Worm (Caenorhabditis elegans) whole organism, L1 larva: ENCODE data around the gene Y94H6A.2.
A peak's percentile ranks its signal among the peaks of the same experiment; 100 is the strongest.
"Not testable (repeated sequence)": the region's sequence is repeated elsewhere in the genome, so short reads cannot be mapped to it uniquely, and the experiment has no call there.

Experiments used
- C04F5.9 ChIP-seq: sonication (generic microtip); optimal IDR thresholded peaks from 2 replicates; lab custom pipeline; 2016; ENCODE audit warnings: missing genetic modification characterization, missing compliant biosample characterization
- C16A3.4 ChIP-seq: fragments of 150-350 bp; optimal IDR thresholded peaks from 2 replicates; lab custom pipeline; 2014; ENCODE audit warnings: missing biosample characterization, missing genetic modification characterization
- C34B4.2 ChIP-seq: sonication (generic microtip); optimal IDR thresholded peaks from 2 replicates; lab custom pipeline; 2017; ENCODE audit warnings: mild to moderate bottlenecking, missing genetic modification characterization, missing compliant biosample characterization
- Y116A8C.19 ChIP-seq: sonication (generic microtip); optimal IDR thresholded peaks from 2 replicates; lab custom pipeline; 2016; ENCODE audit warnings: missing compliant biosample characterization, missing genetic modification characterization, borderline replicate concordance
- alr-1 ChIP-seq: fragments of 200-800 bp; sonication (Bioruptor generic); optimal IDR thresholded peaks from 2 replicates; lab custom pipeline; 2018; ENCODE audit warnings: borderline replicate concordance, mild to moderate bottlenecking, missing genetic modification characterization, missing compliant biosample characterization
- aly-2 ChIP-seq: fragments of 150-350 bp; optimal IDR thresholded peaks from 2 replicates; lab custom pipeline; 2014; ENCODE audit warnings: missing biosample characterization, missing genetic modification characterization
- blmp-1 ChIP-seq: fragments of 150-350 bp; optimal IDR thresholded peaks from 2 replicates; lab custom pipeline; 2014; ENCODE audit warnings: missing biosample characterization, missing genetic modification characterization
- ceh-63 ChIP-seq: fragments of 200-800 bp; sonication (Bioruptor generic); optimal IDR thresholded peaks from 2 replicates; lab custom pipeline; 2018; ENCODE audit warnings: mild to moderate bottlenecking, missing genetic modification characterization, missing compliant biosample characterization
- ceh-8 ChIP-seq: fragments of 200-800 bp; sonication (Bioruptor generic); optimal IDR thresholded peaks from 2 replicates; lab custom pipeline; 2018; ENCODE audit warnings: mild to moderate bottlenecking, missing genetic modification characterization, moderate library complexity, missing compliant biosample characterization
- ceh-88 ChIP-seq: fragments of 200-800 bp; sonication (Bioruptor generic); IDR thresholded peaks from 2 replicates; pipeline ENCODE4 v1.3.6; 2022; ENCODE audit warnings: missing genetic modification characterization, missing compliant biosample characterization
- egl-27 ChIP-seq, 2 experiments: fragments of 150-350 bp in 1 of 2; sonication (generic microtip); optimal IDR thresholded peaks; 3 replicates each; lab custom pipeline; 2017 to 2018; ENCODE audit warnings: missing biosample characterization in 2 of 2, missing genetic modification characterization in 2 of 2, missing genetic modification reagents in 2 of 2
- elt-3 ChIP-seq, 6 experiments: fragments of 150-350 bp in 1 of 6; sonication (generic microtip); optimal IDR thresholded peaks; 2 replicates each; lab custom pipeline; 2017 to 2018; ENCODE audit warnings: missing biosample characterization in 6 of 6, missing genetic modification characterization in 6 of 6, inconsistent platforms in 1 of 6
- ets-5 ChIP-seq: fragments of 200-800 bp; sonication (Bioruptor generic); IDR thresholded peaks from 2 replicates; pipeline ENCODE4 v1.3.6; 2022; ENCODE audit warnings: missing genetic modification characterization, missing compliant biosample characterization
- grh-1 ChIP-seq: fragments of 200-800 bp; sonication (Bioruptor generic); IDR thresholded peaks from 2 replicates; pipeline ENCODE4 v1.3.6; 2022; ENCODE audit warnings: missing genetic modification reagents, missing genetic modification characterization, missing compliant biosample characterization
- hpl-2 ChIP-seq: fragments of 150-350 bp; optimal IDR thresholded peaks from 2 replicates; lab custom pipeline; 2014; ENCODE audit warnings: missing biosample characterization, missing genetic modification reagents, missing genetic modification characterization
- lin-14 ChIP-seq: fragments of 200-800 bp; sonication (Bioruptor generic); optimal IDR thresholded peaks from 2 replicates; lab custom pipeline; 2018; ENCODE audit warnings: mild to moderate bottlenecking, missing genetic modification characterization, moderate library complexity, missing compliant biosample characterization
- lin-15B ChIP-seq: fragments of 150-350 bp; sonication (generic microtip); optimal IDR thresholded peaks from 3 replicates; lab custom pipeline; 2014; ENCODE audit warnings: missing biosample characterization, missing genetic modification characterization
- lin-35 ChIP-seq, 2 experiments: fragments of 150-350 bp; optimal IDR thresholded peaks; 2 replicates each; lab custom pipeline; 2014; ENCODE audit warnings: missing biosample characterization in 2 of 2, missing genetic modification characterization in 2 of 2, missing genetic modification reagents in 2 of 2
- lin-39 ChIP-seq: fragments of 150-350 bp; optimal IDR thresholded peaks from 2 replicates; lab custom pipeline; 2014; ENCODE audit warnings: missing biosample characterization, missing genetic modification reagents, missing genetic modification characterization
- lsy-2 ChIP-seq, 2 experiments: fragments of 150-350 bp; optimal IDR thresholded peaks; 2 replicates each; lab custom pipeline; 2014; ENCODE audit warnings: missing biosample characterization in 2 of 2, missing genetic modification characterization in 2 of 2
- mdl-1 ChIP-seq, 2 experiments: fragments of 150-350 bp; optimal IDR thresholded peaks; 2 replicates each; lab custom pipeline; 2014 to 2017; ENCODE audit warnings: missing biosample characterization in 2 of 2, missing genetic modification characterization in 2 of 2, inconsistent platforms in 1 of 2
- mef-2 ChIP-seq: fragments of 150-350 bp; optimal IDR thresholded peaks from 2 replicates; lab custom pipeline; 2014; ENCODE audit warnings: missing biosample characterization, missing genetic modification characterization
- nhr-19 ChIP-seq: fragments of 200-800 bp; sonication (Bioruptor generic); conservative IDR thresholded peaks from 2 replicates; pipeline ENCODE4 v1.3.6; 2022; ENCODE audit warnings: missing genetic modification characterization, missing compliant biosample characterization
- nhr-28 ChIP-seq: fragments of 150-350 bp; optimal IDR thresholded peaks from 2 replicates; lab custom pipeline; 2014; ENCODE audit warnings: missing biosample characterization, missing genetic modification characterization
- nhr-71 ChIP-seq: sonication (generic microtip); optimal IDR thresholded peaks from 2 replicates; lab custom pipeline; 2016; ENCODE audit warnings: mild to moderate bottlenecking, missing genetic modification characterization, moderate library complexity, missing compliant biosample characterization
- nhr-76 ChIP-seq: sonication (generic microtip); optimal IDR thresholded peaks from 2 replicates; lab custom pipeline; 2017; ENCODE audit warnings: missing biosample characterization, missing genetic modification characterization
- nhr-77 ChIP-seq: fragments of 150-350 bp; optimal IDR thresholded peaks from 2 replicates; lab custom pipeline; 2014; ENCODE audit warnings: missing biosample characterization, missing genetic modification characterization
- nhr-84 ChIP-seq: sonication (generic microtip); optimal IDR thresholded peaks from 2 replicates; lab custom pipeline; 2017; ENCODE audit warnings: missing biosample characterization, missing genetic modification characterization
- pqm-1 ChIP-seq: sonication (generic microtip); optimal IDR thresholded peaks from 3 replicates; lab custom pipeline; 2017; ENCODE audit warnings: missing biosample characterization, missing genetic modification characterization
- rnt-1 ChIP-seq: sonication (generic microtip); optimal IDR thresholded peaks from 2 replicates; lab custom pipeline; 2016; ENCODE audit warnings: mild to moderate bottlenecking, missing genetic modification characterization, moderate library complexity, missing compliant biosample characterization
- sptf-1 ChIP-seq: fragments of 150-350 bp; optimal IDR thresholded peaks from 2 replicates; lab custom pipeline; 2014; ENCODE audit warnings: missing biosample characterization, missing genetic modification characterization
- sup-37 ChIP-seq: fragments of 200-800 bp; sonication (Bioruptor generic); optimal IDR thresholded peaks from 2 replicates; lab custom pipeline; 2018; ENCODE audit warnings: mild to moderate bottlenecking, missing genetic modification characterization, missing compliant biosample characterization
- swsn-7 ChIP-seq: sonication (generic microtip); optimal IDR thresholded peaks from 2 replicates; lab custom pipeline; 2016; ENCODE audit warnings: missing genetic modification characterization, missing compliant biosample characterization
- tbx-2 ChIP-seq: sonication (generic microtip); optimal IDR thresholded peaks from 2 replicates; lab custom pipeline; 2016; ENCODE audit warnings: missing genetic modification characterization, missing compliant biosample characterization
- unc-130 ChIP-seq: fragments of 150-350 bp; optimal IDR thresholded peaks from 2 replicates; lab custom pipeline; 2017; ENCODE audit warnings: missing biosample characterization, missing genetic modification characterization, inconsistent platforms
- unc-30 ChIP-seq: sonication (generic microtip); optimal IDR thresholded peaks from 2 replicates; lab custom pipeline; 2017; ENCODE audit warnings: missing biosample characterization, missing genetic modification characterization
- unc-62 ChIP-seq: fragments of 150-350 bp; optimal IDR thresholded peaks from 2 replicates; lab custom pipeline; 2014; ENCODE audit warnings: missing biosample characterization, missing genetic modification reagents, missing genetic modification characterization
- unc-86 ChIP-seq: sonication (generic microtip); optimal IDR thresholded peaks from 2 replicates; lab custom pipeline; 2016; ENCODE audit warnings: missing genetic modification characterization, missing compliant biosample characterization
- vab-15 ChIP-seq: sonication (generic microtip); optimal IDR thresholded peaks from 2 replicates; lab custom pipeline; 2017; ENCODE audit warnings: missing genotype, mild to moderate bottlenecking, missing genetic modification characterization, missing compliant biosample characterization
- xbp-1 ChIP-seq: sonication (generic microtip); optimal IDR thresholded peaks from 2 replicates; lab custom pipeline; 2016; ENCODE audit warnings: missing genetic modification characterization, missing compliant biosample characterization
- zip-4 ChIP-seq: fragments of 200-800 bp; sonication (Bioruptor generic); optimal IDR thresholded peaks from 2 replicates; lab custom pipeline; 2018; ENCODE audit warnings: mild to moderate bottlenecking, missing genetic modification characterization, moderate library complexity, missing compliant biosample characterization
- ztf-4 ChIP-seq: fragments of 150-350 bp; optimal IDR thresholded peaks from 2 replicates; lab custom pipeline; 2014; ENCODE audit warnings: missing biosample characterization, missing genetic modification characterization

Gene Y94H6A.2

ce11 chrIV:2711122-2711669, 18.9 kb upstream of the Y94H6A.2 start (continued):
- TF ChIP-seq nhr-71 (tag; lab: Kevin White, UChicago), result peak; percentile 5
- no peak for TF ChIP-seq C04F5.9 (tag; lab: Kevin White, UChicago)
- no peak for TF ChIP-seq ets-5 (GFP tag; lab: Robert Waterston, UW)
- no peak for TF ChIP-seq elt-3 (tag; optimal IDR thresholded peaks at IDR 0.05; lab: Kevin White, UChicago)
- TF ChIP-seq ceh-8 (GFP tag; lab: Kevin White, UChicago), result no peak
- TF ChIP-seq C16A3.4 (tag; lab: Kevin White, UChicago), result no peak
- no peak for TF ChIP-seq alr-1
- no peak for TF ChIP-seq nhr-19
- TF ChIP-seq lin-14, result no peak
- TF ChIP-seq unc-86 (tag; lab: Kevin White, UChicago), result no peak
- TF ChIP-seq xbp-1 (tag; lab: Kevin White, UChicago), result no peak

DNA sequence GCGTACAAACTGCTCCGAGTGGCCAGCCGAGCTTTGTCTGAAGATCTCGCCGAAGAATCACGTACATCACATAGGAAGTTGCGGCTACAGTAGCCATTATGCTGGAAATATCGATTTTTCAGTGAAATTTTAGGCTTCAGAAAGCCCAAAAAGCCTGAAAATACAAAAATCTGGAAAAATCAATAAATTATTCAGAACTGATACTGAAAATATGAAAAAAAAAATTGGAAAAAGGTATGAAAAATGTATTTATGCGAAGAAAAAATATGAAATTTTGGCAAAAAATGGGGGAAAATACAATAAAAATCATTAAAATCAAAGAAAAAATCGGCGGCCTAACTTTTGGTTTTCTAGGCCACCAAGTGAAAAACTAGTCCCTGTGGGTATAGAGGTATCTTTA, 17.2 kb upstream of the Y94H6A.2 start, which contains the start of gene Y94H6A.12:
Y94H6A.12 (minus strand) TSS at position 101 of the 400 bp plus-strand sequence.
- TF ChIP-seq rnt-1 (no peak), swsn-7 (tag; lab: Kevin White, UChicago) (no peak), unc-30 (tag; lab: Kevin White, UChicago) (no peak)

- TF ChIP-seq sptf-1 (tag; lab: Kevin White, UChicago); lsy-2 (tag; optimal IDR thresholded peaks at IDR 0.05; lab: Kevin White, UChicago); rnt-1: not testable (repeated sequence)
These were observed 13.6 kb upstream of the Y94H6A.2 start, which contains the start of gene Y94H6A.7 for ce11 chrIV:2716474-2716873. Y94H6A.7 (minus strand) TSS chrIV:2716574.

ce11 chrIV:2719734-2720133, 10.4 kb upstream of the Y94H6A.2 start, which contains the start of gene ndua-12:
ndua-12 (minus strand) TSS chrIV:2719834.
- TF ChIP-seq rnt-1; C34B4.2 (tag; lab: Kevin White, UChicago); unc-130 (tag; lab: Kevin White, UChicago): not testable (repeated sequence)

ce11 chrIV:2725784-2726183, 4.3 kb upstream of the Y94H6A.2 start, which contains the start of gene ubxn-2:
ubxn-2 (minus strand) TSS chrIV:2725819.
- TF ChIP-seq egl-27 (tag; optimal IDR thresholded peaks at IDR 0.05; lab: Kevin White, UChicago), result no peak
- 0 out of 2 replicates have a peak, but pooled peaks have one; percentile 43 for TF ChIP-seq ceh-88 (GFP tag; lab: Robert Waterston, UW)
- TF ChIP-seq C34B4.2 (tag; lab: Kevin White, UChicago), result no peak
- peak; percentile 57 for TF ChIP-seq sup-37 (GFP tag; lab: Kevin White, UChicago)
- no peak for TF ChIP-seq vab-15 (tag; lab: Kevin White, UChicago)
- peak; percentile 77 for TF ChIP-seq lin-14
- peak; percentile 50 for TF ChIP-seq nhr-77 (tag; lab: Kevin White, UChicago)
- peak; percentile 70 for TF ChIP-seq aly-2 (tag; lab: Kevin White, UChicago)
- peak; percentile 57 for TF ChIP-seq blmp-1 (tag; lab: Kevin White, UChicago)
- peak; percentile 76 for TF ChIP-seq lin-15B (tag; lab: Kevin White, UChicago)
- TF ChIP-seq ets-5 (GFP tag; lab: Robert Waterston, UW), result no peak
- peak; percentile 79 to 88 for TF ChIP-seq lin-35 (GFP tag; optimal IDR thresholded peaks at IDR 0.05; lab: Kevin White, UChicago)
- no peak for TF ChIP-seq hpl-2 (GFP tag; lab: Kevin White, UChicago)
- TF ChIP-seq nhr-76 (tag; lab: Kevin White, UChicago), result no peak
- no peak for TF ChIP-seq pqm-1 (tag; lab: Kevin White, UChicago)
- TF ChIP-seq unc-62 (GFP tag; lab: Kevin White, UChicago), result no peak
- no peak for TF ChIP-seq ceh-63 (GFP tag; lab: Kevin White, UChicago)
- peak; percentile 14 for TF ChIP-seq ztf-4 (tag; lab: Kevin White, UChicago)
- peak; percentile 68 for TF ChIP-seq lin-39 (tag; lab: Kevin White, UChicago)
- no peak for TF ChIP-seq mef-2
- TF ChIP-seq ceh-8 (GFP tag; lab: Kevin White, UChicago), result peak; percentile 70
- TF ChIP-seq grh-1 (GFP tag; lab: Robert Waterston, UW), result peak; percentile 81
- TF ChIP-seq unc-130 (tag; lab: Kevin White, UChicago), result peak; percentile 83
- peak; percentile 83 for TF ChIP-seq nhr-19
- peak in 1 of 2 experiments; percentile 76 for TF ChIP-seq mdl-1 (tag; optimal IDR thresholded peaks at IDR 0.05; lab: Kevin White, UChicago)
- TF ChIP-seq nhr-28 (tag; lab: Kevin White, UChicago), result no peak
- TF ChIP-seq tbx-2 (tag; lab: Kevin White, UChicago), result peak; percentile 91
- no peak for TF ChIP-seq Y116A8C.19 (tag; lab: Kevin White, UChicago)
- peak; percentile 90 for TF ChIP-seq nhr-71 (tag; lab: Kevin White, UChicago)
- no peak for TF ChIP-seq nhr-84 (tag; lab: Kevin White, UChicago)
- peak; percentile 89 for TF ChIP-seq swsn-7 (tag; lab: Kevin White, UChicago)
- TF ChIP-seq zip-4 (GFP tag; lab: Kevin White, UChicago), result peak; percentile 67
